Fruit fly (Drosophila melanogaster): Measurements from ENCODE around the gene Helz.

Helz gene

dm6 chr3L:14783363-14783627 lies 6.4 kb upstream of the Helz start:
- TF ChIP-seq psq (optimal IDR thresholded peaks at IDR 0.05) (no peak), Dll (optimal IDR thresholded peaks at IDR 0.05) (no peak), usp (GFP tag; optimal IDR thresholded peaks at IDR 0.05) (no peak)

dm6 chr3L:14784241-14784948 lies 5.3 kb upstream of the Helz start:
- TF ChIP-seq psq (optimal IDR thresholded peaks at IDR 0.05), result no peak
- TF ChIP-seq usp (GFP tag; optimal IDR thresholded peaks at IDR 0.05), result no peak
- TF ChIP-seq Dll (optimal IDR thresholded peaks at IDR 0.05), result no peak
- no peak for TF ChIP-seq pan (optimal IDR thresholded peaks at IDR 0.05)
- no peak for TF ChIP-seq EcR (GFP tag; optimal IDR thresholded peaks at IDR 0.05)
- TF ChIP-seq CG8478 (optimal IDR thresholded peaks at IDR 0.05), result no peak

- no peak for TF ChIP-seq pan (optimal IDR thresholded peaks at IDR 0.05)
- no peak for TF ChIP-seq EcR (GFP tag; optimal IDR thresholded peaks at IDR 0.05)
- TF ChIP-seq Dll (optimal IDR thresholded peaks at IDR 0.05), result no peak
- TF ChIP-seq usp (GFP tag; optimal IDR thresholded peaks at IDR 0.05), result no peak
- no peak for TF ChIP-seq CG8478 (optimal IDR thresholded peaks at IDR 0.05)
- no peak for TF ChIP-seq psq (optimal IDR thresholded peaks at IDR 0.05)
Measured at dm6 chr3L:14784949-14785408, 4.8 kb upstream of the Helz start.

- no peak for TF ChIP-seq CG8478 (optimal IDR thresholded peaks at IDR 0.05)
- peak in 1 of 2 experiments; percentile 88 for TF ChIP-seq EcR (GFP tag; optimal IDR thresholded peaks at IDR 0.05)
Measured at dm6 chr3L:14785492-14785916, 4.2 kb upstream of the Helz start.

dm6 chr3L:14786230-14786850 lies 3.4 kb upstream of the Helz start, which contains the start of the genes bmm and Tdrd3:
Gene bmm (minus strand): TSS chr3L:14786412.
Gene Tdrd3 (plus strand): TSS chr3L:14786791.
- no peak for TF ChIP-seq EcR (GFP tag; optimal IDR thresholded peaks at IDR 0.05)
- no peak for TF ChIP-seq usp (GFP tag; optimal IDR thresholded peaks at IDR 0.05)
- no peak for TF ChIP-seq psq (optimal IDR thresholded peaks at IDR 0.05)
- TF ChIP-seq Dll (optimal IDR thresholded peaks at IDR 0.05), result no peak
- TF ChIP-seq pan (optimal IDR thresholded peaks at IDR 0.05), result no peak
- no peak for TF ChIP-seq CG8478 (optimal IDR thresholded peaks at IDR 0.05)

- TF ChIP-seq usp (GFP tag; optimal IDR thresholded peaks at IDR 0.05) (no peak), pan (optimal IDR thresholded peaks at IDR 0.05) (no peak)
Measured at dm6 chr3L:14790127-14790589, 423 bp downstream of the Helz start.

- TF ChIP-seq pan (optimal IDR thresholded peaks at IDR 0.05) (no peak), psq (optimal IDR thresholded peaks at IDR 0.05) (no peak), Dll (optimal IDR thresholded peaks at IDR 0.05) (no peak), CG8478 (optimal IDR thresholded peaks at IDR 0.05) (no peak), usp (GFP tag; optimal IDR thresholded peaks at IDR 0.05) (no peak), EcR (GFP tag; optimal IDR thresholded peaks at IDR 0.05) (no peak)
Measured at dm6 chr3L:14790849-14791646, 1.3 kb downstream of the Helz start.

- no peak for TF ChIP-seq EcR (GFP tag; optimal IDR thresholded peaks at IDR 0.05)
- no peak for TF ChIP-seq Dll (optimal IDR thresholded peaks at IDR 0.05)
- no peak for TF ChIP-seq usp (GFP tag; optimal IDR thresholded peaks at IDR 0.05)
Measured at dm6 chr3L:14801854-14802616, 12.3 kb downstream of the Helz start, which contains the start of gene NHP2. Gene NHP2 (minus strand): TSS chr3L:14802168.

dm6 chr3L:14803236-14803635 lies 13.5 kb downstream of the Helz start, which contains the start of gene gnu:
Gene gnu (minus strand): TSS chr3L:14803360.
- TF ChIP-seq pan (optimal IDR thresholded peaks at IDR 0.05) (no peak), psq (optimal IDR thresholded peaks at IDR 0.05) (no peak), usp (GFP tag; optimal IDR thresholded peaks at IDR 0.05) (no peak), Dll (optimal IDR thresholded peaks at IDR 0.05) (no peak), EcR (GFP tag; optimal IDR thresholded peaks at IDR 0.05) (no peak), CG8478 (optimal IDR thresholded peaks at IDR 0.05) (no peak)

dm6 chr3L:14804724-14805221 lies 15.0 kb downstream of the Helz start, which contains the start of gene CG17839:
Gene CG17839 (plus strand): TSS chr3L:14805136.
- TF ChIP-seq CG8478 (optimal IDR thresholded peaks at IDR 0.05) (no peak), Dll (optimal IDR thresholded peaks at IDR 0.05) (no peak), EcR (GFP tag; optimal IDR thresholded peaks at IDR 0.05) (no peak), psq (optimal IDR thresholded peaks at IDR 0.05) (no peak), pan (optimal IDR thresholded peaks at IDR 0.05) (no peak), usp (GFP tag; optimal IDR thresholded peaks at IDR 0.05) (no peak)

- TF ChIP-seq psq (optimal IDR thresholded peaks at IDR 0.05) (no peak), EcR (GFP tag; optimal IDR thresholded peaks at IDR 0.05) (no peak), Dll (optimal IDR thresholded peaks at IDR 0.05) (no peak), usp (GFP tag; optimal IDR thresholded peaks at IDR 0.05) (no peak), pan (optimal IDR thresholded peaks at IDR 0.05) (no peak), CG8478 (optimal IDR thresholded peaks at IDR 0.05) (no peak)
Measured at dm6 chr3L:14816666-14817065, 26.9 kb downstream of the Helz start.
